Worm (Caenorhabditis elegans) whole organism, mixed stage, embryonic: ENCODE data around the gene W03G11.3.
A peak's percentile ranks its signal among the peaks of the same experiment; 100 is the strongest.

Experiments
- M03D4.4 ChIP-seq: sonication (generic microtip); optimal IDR thresholded peaks from 2 replicates; lab custom pipeline; 2017; ENCODE audit warnings: mild to moderate bottlenecking, missing genetic modification characterization, missing compliant biosample characterization
- bed-3 ChIP-seq: fragments of 200-800 bp; sonication (Bioruptor generic); optimal IDR thresholded peaks from 3 replicates; lab custom pipeline; 2018; ENCODE audit warnings: mild to moderate bottlenecking, missing genetic modification characterization, moderate library complexity, missing compliant biosample characterization
- blmp-1 ChIP-seq: fragments of 150-350 bp; optimal IDR thresholded peaks from 2 replicates; lab custom pipeline; 2014; ENCODE audit warnings: missing biosample characterization, missing genetic modification characterization
- ceh-39 ChIP-seq: fragments of 150-350 bp; optimal IDR thresholded peaks from 2 replicates; lab custom pipeline; 2014; ENCODE audit warnings: missing biosample characterization, missing genetic modification characterization
- ceh-43 ChIP-seq: fragments of 200-800 bp; sonication (Bioruptor generic); optimal IDR thresholded peaks from 2 replicates; lab custom pipeline; 2018; ENCODE audit warnings: mild to moderate bottlenecking, missing genetic modification characterization, moderate library complexity, missing compliant biosample characterization
- ceh-83 ChIP-seq: fragments of 200-800 bp; sonication (Bioruptor generic); optimal IDR thresholded peaks from 2 replicates; lab custom pipeline; 2018; ENCODE audit warnings: mild to moderate bottlenecking, missing genetic modification characterization, missing compliant biosample characterization
- ces-1 ChIP-seq: fragments of 150-350 bp; optimal IDR thresholded peaks from 2 replicates; lab custom pipeline; 2014; ENCODE audit warnings: missing biosample characterization, missing genetic modification reagents, missing genetic modification characterization
- cnd-1 ChIP-seq: fragments of 200-800 bp; sonication (Bioruptor generic); optimal IDR thresholded peaks from 2 replicates; lab custom pipeline; 2018; ENCODE audit warnings: mild to moderate bottlenecking, missing genetic modification characterization, missing compliant biosample characterization
- elt-1 ChIP-seq: sonication (generic microtip); optimal IDR thresholded peaks from 2 replicates; lab custom pipeline; 2017; ENCODE audit warnings: missing genetic modification characterization, mild to moderate bottlenecking, missing compliant biosample characterization, antibody characterized with exemption, moderate library complexity, borderline replicate concordance; ENCODE audit not compliant: insufficient read depth
- flh-1 ChIP-seq: fragments of 200-800 bp; sonication (Bioruptor generic); optimal IDR thresholded peaks from 2 replicates; lab custom pipeline; 2018; ENCODE audit warnings: mild to moderate bottlenecking, missing genetic modification characterization, moderate library complexity, missing compliant biosample characterization
- ham-2 ChIP-seq: fragments of 200-800 bp; sonication (Bioruptor generic); optimal IDR thresholded peaks from 2 replicates; lab custom pipeline; 2018; ENCODE audit warnings: mild to moderate bottlenecking, missing genetic modification characterization, missing compliant biosample characterization
- hlh-1 ChIP-seq: fragments of 150-350 bp; optimal IDR thresholded peaks from 2 replicates; lab custom pipeline; 2014; ENCODE audit warnings: missing biosample characterization, missing genetic modification reagents, missing genetic modification characterization
- lin-13 ChIP-seq: fragments of 150-350 bp; optimal IDR thresholded peaks from 2 replicates; lab custom pipeline; 2014; ENCODE audit warnings: missing biosample characterization, missing genetic modification characterization
- lin-32 ChIP-seq: fragments of 200-800 bp; sonication (Bioruptor generic); optimal IDR thresholded peaks from 2 replicates; lab custom pipeline; 2018; ENCODE audit warnings: mild to moderate bottlenecking, missing genetic modification characterization, missing compliant biosample characterization
- mab-5 ChIP-seq: fragments of 150-350 bp; optimal IDR thresholded peaks from 2 replicates; lab custom pipeline; 2014; ENCODE audit warnings: missing biosample characterization, missing genetic modification characterization
- mep-1 ChIP-seq: fragments of 150-350 bp; optimal IDR thresholded peaks from 2 replicates; lab custom pipeline; 2017; ENCODE audit warnings: missing biosample characterization, missing genetic modification reagents, missing genetic modification characterization, inconsistent platforms
- nhr-2 ChIP-seq: fragments of 150-350 bp; optimal IDR thresholded peaks from 2 replicates; lab custom pipeline; 2014; ENCODE audit warnings: missing biosample characterization, missing genetic modification characterization
- nhr-237 ChIP-seq: fragments of 150-350 bp; optimal IDR thresholded peaks from 2 replicates; lab custom pipeline; 2014; ENCODE audit warnings: missing biosample characterization, missing genetic modification characterization
- nhr-28 ChIP-seq: fragments of 150-350 bp; optimal IDR thresholded peaks from 2 replicates; lab custom pipeline; 2014; ENCODE audit warnings: missing biosample characterization, missing genetic modification characterization
- nhr-76 ChIP-seq: sonication (generic microtip); optimal IDR thresholded peaks from 2 replicates; lab custom pipeline; 2017; ENCODE audit warnings: missing biosample characterization, missing genetic modification characterization
- pha-4 ChIP-seq: fragments of 150-350 bp; optimal IDR thresholded peaks from 2 replicates; lab custom pipeline; 2018; ENCODE audit warnings: missing biosample characterization, missing genetic modification reagents, missing genetic modification characterization
- sem-2 ChIP-seq: fragments of 200-800 bp; sonication (Bioruptor generic); optimal IDR thresholded peaks from 2 replicates; lab custom pipeline; 2018; ENCODE audit warnings: mild to moderate bottlenecking, missing genetic modification characterization, missing compliant biosample characterization
- snpc-4 ChIP-seq: fragments of 150-350 bp; optimal IDR thresholded peaks from 2 replicates; lab custom pipeline; 2014; ENCODE audit warnings: missing biosample characterization, missing genetic modification characterization
- sptf-1 ChIP-seq: sonication (generic microtip); optimal IDR thresholded peaks from 2 replicates; lab custom pipeline; 2017; ENCODE audit warnings: mild to moderate bottlenecking, missing genetic modification characterization, moderate library complexity, missing compliant biosample characterization
- tbx-8 ChIP-seq: fragments of 200-800 bp; sonication (Bioruptor generic); optimal IDR thresholded peaks from 2 replicates; lab custom pipeline; 2018; ENCODE audit warnings: mild to moderate bottlenecking, missing genetic modification characterization, moderate library complexity, missing compliant biosample characterization
- unc-120 ChIP-seq: sonication (generic microtip); optimal IDR thresholded peaks from 2 replicates; lab custom pipeline; 2017; ENCODE audit warnings: missing genetic modification characterization, missing compliant biosample characterization; ENCODE audit not compliant: poor library complexity, severe bottlenecking
- unc-39 ChIP-seq: fragments of 150-350 bp; optimal IDR thresholded peaks from 2 replicates; lab custom pipeline; 2014; ENCODE audit warnings: missing biosample characterization, missing genetic modification characterization
- unc-62 ChIP-seq: fragments of 150-350 bp; optimal IDR thresholded peaks from 2 replicates; lab custom pipeline; 2014; ENCODE audit warnings: missing biosample characterization, missing genetic modification reagents, missing genetic modification characterization
- zip-8 ChIP-seq: fragments of 150-350 bp; optimal IDR thresholded peaks from 2 replicates; lab custom pipeline; 2014; ENCODE audit warnings: missing biosample characterization, missing genetic modification characterization
- ztf-11 ChIP-seq: fragments of 150-350 bp; optimal IDR thresholded peaks from 2 replicates; lab custom pipeline; 2014; ENCODE audit warnings: missing biosample characterization, missing genetic modification characterization

W03G11.3 gene

DNA sequence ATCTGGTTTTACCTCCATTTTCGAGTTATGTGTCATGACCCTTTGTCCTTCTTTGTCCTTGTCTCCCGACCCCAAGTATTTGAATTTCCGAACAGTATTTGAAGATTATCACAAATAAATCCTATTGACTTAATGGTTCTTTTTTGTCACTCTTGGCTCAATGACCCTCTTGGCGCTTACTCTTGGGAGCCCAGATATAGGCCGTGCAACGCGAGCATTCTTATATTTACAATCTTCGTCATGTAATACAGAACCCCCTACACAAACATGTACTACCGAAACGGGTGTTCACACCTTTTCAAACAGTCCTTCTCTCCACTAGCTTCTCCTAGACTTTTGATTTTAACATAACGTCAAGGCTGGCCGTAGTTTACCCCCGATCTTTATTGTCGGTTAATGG lies 40.1 kb upstream of the W03G11.3 start, which contains the start of gene M153.5:
Gene M153.5 (plus strand): TSS at position 301 of the 400 bp plus-strand sequence.
- TF ChIP-seq flh-1 (GFP tag; lab: Kevin White, UChicago) (no peak), lin-13 (tag; lab: Kevin White, UChicago) (no peak), mab-5 (no peak), cnd-1 (tag; lab: Kevin White, UChicago) (no peak), blmp-1 (tag; lab: Kevin White, UChicago) (no peak), pha-4 (no peak), ham-2 (GFP tag; lab: Kevin White, UChicago) (no peak), ceh-43 (GFP tag; lab: Kevin White, UChicago) (no peak), zip-8 (tag; lab: Kevin White, UChicago) (no peak), elt-1 (tag; lab: Kevin White, UChicago) (no peak), unc-39 (tag; lab: Kevin White, UChicago) (no peak), ces-1 (GFP tag; lab: Kevin White, UChicago) (no peak), ceh-39 (tag; lab: Kevin White, UChicago) (no peak), hlh-1 (tag; lab: Kevin White, UChicago) (no peak), lin-32 (GFP tag; lab: Kevin White, UChicago) (no peak), nhr-237 (no peak), sptf-1 (tag; lab: Kevin White, UChicago) (no peak), unc-120 (tag; lab: Kevin White, UChicago) (no peak), nhr-2 (tag; lab: Kevin White, UChicago) (no peak)
- TF ChIP-seq, all 35 proteins: peak for 0

DNA sequence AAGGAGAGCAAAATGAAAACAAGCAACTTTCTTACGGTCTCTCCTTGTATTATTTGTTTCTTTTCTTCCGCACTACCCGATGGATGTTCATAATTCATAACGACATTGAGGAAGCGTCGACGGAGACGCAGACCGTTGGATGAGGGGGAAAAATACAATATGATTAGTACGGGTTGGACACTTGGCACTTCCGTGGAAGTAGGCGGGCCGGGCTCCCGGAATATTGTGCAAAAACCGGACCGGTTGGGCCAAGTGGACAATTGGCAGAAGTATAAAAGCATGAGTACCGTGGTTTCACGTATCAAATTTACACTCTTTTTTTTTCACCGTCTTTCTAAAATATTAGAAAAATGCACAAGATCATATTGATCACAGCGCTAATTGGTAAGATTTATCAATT lies 39.0 kb upstream of the W03G11.3 start, which contains the start of gene M153.3:
Gene M153.3 (plus strand): TSS at position 301 of the 400 bp plus-strand sequence.
- no peak for TF ChIP-seq mab-5
- TF ChIP-seq pha-4: no peak
- no peak for TF ChIP-seq zip-8 (tag; lab: Kevin White, UChicago)
- no peak for TF ChIP-seq ztf-11 (tag; lab: Kevin White, UChicago)
- TF ChIP-seq tbx-8 (GFP tag; lab: Kevin White, UChicago): no peak

DNA sequence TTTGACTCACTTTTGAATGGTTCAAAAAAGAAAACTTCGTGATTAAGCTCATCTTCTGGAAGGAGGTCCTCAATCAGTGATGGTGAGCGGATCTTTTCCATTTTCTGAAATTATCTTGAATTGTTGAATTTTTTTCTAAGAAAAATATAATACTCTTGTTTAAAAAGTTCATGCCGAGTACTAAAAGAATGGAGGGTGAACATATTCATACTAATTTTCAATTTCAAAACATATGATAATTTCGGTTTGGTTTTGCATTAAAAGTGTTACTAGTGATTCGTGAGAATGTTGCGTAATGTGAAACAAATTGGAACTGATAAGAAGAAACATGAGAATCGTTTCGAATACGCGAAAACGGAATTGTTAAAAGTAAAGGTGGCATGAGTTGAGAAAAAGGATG lies 37.4 kb upstream of the W03G11.3 start, which contains the start of gene lyst-1:
Gene lyst-1 (minus strand): TSS at position 101 of the 400 bp plus-strand sequence.
- TF ChIP-seq zip-8 (tag; lab: Kevin White, UChicago) (peak; percentile 10), nhr-237 (no peak)

DNA sequence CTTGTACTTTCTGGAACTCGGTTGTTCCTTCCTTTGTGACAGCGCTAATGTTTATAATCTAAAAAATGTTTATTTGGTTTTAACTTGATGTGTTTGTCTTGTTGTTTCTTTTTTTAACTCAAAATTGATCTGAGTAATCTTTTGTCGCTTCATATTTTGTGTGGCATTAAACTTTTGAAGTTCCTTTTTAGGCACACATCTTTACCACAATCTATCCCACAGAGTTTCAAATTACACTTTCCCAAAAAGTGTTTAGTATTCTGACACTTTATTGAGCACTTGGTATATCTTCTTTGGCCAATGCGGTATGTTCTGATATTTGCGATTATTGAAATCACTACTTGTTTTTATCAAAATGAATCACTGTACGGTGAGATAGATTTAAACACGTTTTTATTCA lies 21.7 kb upstream of the W03G11.3 start, which contains the start of gene lgc-18:
Gene lgc-18 (plus strand): TSS at position 301 of the 400 bp plus-strand sequence.
- no peak for TF ChIP-seq nhr-2 (tag; lab: Kevin White, UChicago)
- TF ChIP-seq nhr-76 (tag; lab: Kevin White, UChicago): no peak
- no peak for TF ChIP-seq tbx-8 (GFP tag; lab: Kevin White, UChicago)
- no peak for TF ChIP-seq ceh-83
- TF ChIP-seq sptf-1 (tag; lab: Kevin White, UChicago): no peak
- TF ChIP-seq ztf-11 (tag; lab: Kevin White, UChicago): no peak
- no peak for TF ChIP-seq zip-8 (tag; lab: Kevin White, UChicago)
- no peak for TF ChIP-seq elt-1 (tag; lab: Kevin White, UChicago)
- no peak for TF ChIP-seq snpc-4
- TF ChIP-seq unc-62 (GFP tag; lab: Kevin White, UChicago): no peak
- TF ChIP-seq cnd-1 (tag; lab: Kevin White, UChicago): no peak
- no peak for TF ChIP-seq mep-1 (tag; lab: Kevin White, UChicago)
- TF ChIP-seq nhr-28 (tag; lab: Kevin White, UChicago): no peak
- TF ChIP-seq nhr-237: no peak
- no peak for TF ChIP-seq M03D4.4 (tag; lab: Kevin White, UChicago)
- no peak for TF ChIP-seq lin-32 (GFP tag; lab: Kevin White, UChicago)
- TF ChIP-seq ceh-39 (tag; lab: Kevin White, UChicago): no peak

DNA sequence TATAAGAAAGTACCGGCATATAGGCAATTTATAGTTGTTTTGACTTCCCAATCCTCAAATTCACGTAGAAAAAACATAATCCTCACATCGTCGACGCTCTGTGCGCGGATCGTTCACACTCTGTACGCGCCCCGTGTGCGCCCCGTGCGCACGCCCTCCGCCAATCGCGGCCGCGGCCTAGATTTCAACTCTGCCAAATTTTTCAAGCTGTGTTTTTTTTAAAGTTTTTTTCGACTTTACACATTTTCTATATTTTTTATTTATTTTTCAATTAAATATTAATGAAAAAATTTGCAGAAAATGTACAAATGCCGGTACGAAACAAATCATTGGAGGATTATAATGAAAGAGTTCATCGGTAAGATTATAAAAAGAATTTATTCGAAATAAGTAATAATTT lies 19.5 kb upstream of the W03G11.3 start, which contains the start of gene T01H10.11:
Gene T01H10.11 (plus strand): TSS at position 301 of the 400 bp plus-strand sequence.
- TF ChIP-seq bed-3 (GFP tag; lab: Kevin White, UChicago): no peak
- TF ChIP-seq sem-2: no peak
